Worm (Caenorhabditis elegans): ENCODE results near the gene din-1.

DNA sequence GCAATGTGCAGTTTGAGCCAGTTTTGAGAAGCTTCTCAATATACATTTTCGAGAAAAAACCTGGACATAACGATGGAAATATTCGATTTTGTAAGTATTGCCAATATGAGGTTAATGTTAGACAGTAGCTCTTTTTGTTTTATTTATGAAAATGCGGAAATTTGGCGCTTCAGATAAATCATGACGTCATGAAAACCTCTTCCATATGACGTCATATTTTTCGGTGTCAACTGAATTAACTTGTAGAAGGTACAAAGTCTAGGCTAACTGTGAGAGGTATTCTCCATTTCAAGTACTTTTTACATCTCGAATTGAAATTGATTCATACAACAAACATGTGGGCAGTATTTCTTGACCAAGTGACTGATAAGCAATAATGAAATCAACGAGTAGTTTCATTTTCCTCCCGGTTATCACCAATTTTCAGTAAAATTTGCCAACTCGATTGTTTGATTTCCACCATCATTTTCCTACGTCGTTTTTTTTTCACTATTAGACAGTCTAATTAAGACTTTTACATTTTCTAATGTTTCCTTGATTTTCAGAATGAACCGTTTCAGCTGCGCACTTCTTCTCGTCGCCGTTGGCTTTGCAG is 62.1 kb downstream of the din-1 start, which contains the start of gene F54D5.3:
- TF ChIP-seq nhr-237 (tag; optimal IDR thresholded peaks at IDR 0.05), result no peak
- no peak for TF ChIP-seq peb-1 (tag; optimal IDR thresholded peaks at IDR 0.05)
- no peak for TF ChIP-seq aly-2 (tag; optimal IDR thresholded peaks at IDR 0.05)
- TF ChIP-seq nhr-12 (tag; optimal IDR thresholded peaks at IDR 0.05), result no peak
- no peak for TF ChIP-seq mdl-1 (tag; optimal IDR thresholded peaks at IDR 0.05)
- TF ChIP-seq ama-1 (optimal IDR thresholded peaks at IDR 0.05), result no peak
- TF ChIP-seq egl-27 (tag; optimal IDR thresholded peaks at IDR 0.05), result no peak
